ENCODE assay signal across 4 fruit fly cellular contexts in the genomic region with DNA sequence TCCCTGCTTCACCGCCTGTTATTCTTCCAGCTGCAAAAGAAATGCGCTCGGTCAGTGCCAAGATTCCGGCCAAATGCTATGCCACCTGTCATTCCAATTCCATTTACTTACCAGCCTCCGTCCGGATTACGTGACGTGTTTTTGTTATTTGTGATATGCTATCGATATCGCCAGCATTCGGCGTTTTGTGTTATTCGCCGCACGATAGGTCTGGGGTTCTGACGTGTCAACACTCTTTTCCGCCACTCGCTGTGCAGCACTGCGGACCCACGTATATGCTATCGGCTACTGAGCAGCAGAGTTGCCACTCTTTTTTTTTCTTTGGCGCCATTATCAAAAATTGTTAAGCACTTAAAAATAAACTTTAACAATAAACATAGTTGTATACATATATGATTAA.
TF ChIP-seq lines count a peak whose summit lies in the region.

A gene (minus strand): TSS at position 221 of the 400 bp plus-strand sequence.

TF ChIP-seq in whole organism, adult, 20 proteins besides CTCF, POLR2A, EP300 and RAD21 (continued from another document):
- TF ChIP-seq Clk (GFP tag; optimal IDR thresholded peaks at IDR 0.05; lab: Kevin White, UChicago): no peak
- TF ChIP-seq ovo (GFP tag; optimal IDR thresholded peaks at IDR 0.05; lab: Kevin White, UChicago): peak; percentile 67
- peak; percentile 76 for TF ChIP-seq CG14711 (tag; optimal IDR thresholded peaks at IDR 0.05; lab: Kevin White, UChicago)
TF ChIP-seq in whole organism, adult: peak in this region for 12.

TF ChIP-seq in whole organism, embryonic, 481 proteins besides CTCF, POLR2A, EP300 and RAD21 (continued from another document and continues in another):
- TF ChIP-seq H15 (GFP tag; IDR thresholded peaks at IDR 0.05; lab: Robert Waterston, UW) (peak; percentile 13; the same call in 1 of the 3 replicates), Rfx (GFP tag; IDR thresholded peaks at IDR 0.05; lab: Robert Waterston, UW) (peak; percentile 81), lov (optimal IDR thresholded peaks at IDR 0.05; lab: Kevin White, UChicago) (no peak), lov (GFP tag; IDR thresholded peaks at IDR 0.05; lab: Robert Waterston, UW) (0 out of 3 replicates have a peak, but pooled peaks have one; percentile 22), CG10979 (tag; optimal IDR thresholded peaks at IDR 0.05; lab: Kevin White, UChicago) (peak; percentile 14), pita (GFP tag; optimal IDR thresholded peaks at IDR 0.05; lab: Kevin White, UChicago) (no peak), ara (GFP tag; IDR thresholded peaks at IDR 0.05; lab: Robert Waterston, UW) (no peak), Vsx1 (GFP tag; optimal IDR thresholded peaks at IDR 0.05; lab: Kevin White, UChicago) (no peak), Ets65A (GFP tag; lab: Kevin White, UChicago) (peak; percentile 96), chn (GFP tag; optimal IDR thresholded peaks at IDR 0.05; lab: Kevin White, UChicago) (peak; percentile 60), Awh (GFP tag; IDR thresholded peaks at IDR 0.05; lab: Robert Waterston, UW) (no peak), mld (GFP tag; IDR thresholded peaks at IDR 0.05; lab: Robert Waterston, UW; ENCODE audit: partially characterized antibody) (peak; percentile 81), CG1529 (GFP tag; optimal IDR thresholded peaks at IDR 0.05; lab: Kevin White, UChicago) (no peak), bcd (GFP tag; optimal IDR thresholded peaks at IDR 0.05; lab: Kevin White, UChicago) (peak; percentile 44), Mrtf (GFP tag; IDR thresholded peaks at IDR 0.05; lab: Robert Waterston, UW) (peak; percentile 36; the same call in 1 of the 3 replicates), ranshi (GFP tag; IDR thresholded peaks at IDR 0.05; lab: Robert Waterston, UW) (no peak), jing (GFP tag; optimal IDR thresholded peaks at IDR 0.05; lab: Kevin White, UChicago) (no peak), Sin3A (optimal IDR thresholded peaks at IDR 0.05; lab: Kevin White, UChicago) (peak; percentile 22), CG7357 (GFP tag; IDR thresholded peaks at IDR 0.05; lab: Robert Waterston, UW) (no peak), CG10431 (GFP tag; optimal IDR thresholded peaks at IDR 0.05; lab: Kevin White, UChicago) (no peak), al (GFP tag; IDR thresholded peaks at IDR 0.05; lab: Robert Waterston, UW) (0 out of 2 replicates have a peak, but pooled peaks have one; percentile 11), sc (optimal IDR thresholded peaks at IDR 0.05; lab: Kevin White, UChicago) (no peak), sc (GFP tag; optimal IDR thresholded peaks at IDR 0.05; lab: Kevin White, UChicago) (no peak), CG3995 (GFP tag; optimal IDR thresholded peaks at IDR 0.05; lab: Kevin White, UChicago) (peak; percentile 94), lmd (GFP tag; IDR thresholded peaks at IDR 0.05; lab: Robert Waterston, UW) (peak; percentile 11; the same call in 1 of the 2 replicates), abd-A (tag; optimal IDR thresholded peaks at IDR 0.05; lab: Kevin White, UChicago) (no peak), caup (GFP tag; optimal IDR thresholded peaks at IDR 0.05; lab: Kevin White, UChicago; ENCODE audit: severe bottlenecking) (peak; percentile 63), dpn (GFP tag; optimal IDR thresholded peaks at IDR 0.05; lab: Kevin White, UChicago) (peak; percentile 51 to 64), Hr3 (GFP tag; optimal IDR thresholded peaks at IDR 0.05; lab: Kevin White, UChicago) (peak; percentile 26), az2 (GFP tag; optimal IDR thresholded peaks at IDR 0.05; lab: Kevin White, UChicago) (peak; percentile 9), Nf-YA (GFP tag; IDR thresholded peaks at IDR 0.05; lab: Robert Waterston, UW) (no peak), sna (GFP tag; IDR thresholded peaks at IDR 0.05; lab: Robert Waterston, UW; ENCODE audit: partially characterized antibody) (peak; percentile 82), unpg (GFP tag; optimal IDR thresholded peaks at IDR 0.05; lab: Kevin White, UChicago) (peak; percentile 31), cg (GFP tag; optimal IDR thresholded peaks at IDR 0.05; lab: Kevin White, UChicago) (no peak), CG17359 (tag; optimal IDR thresholded peaks at IDR 0.05; lab: Kevin White, UChicago) (peak; percentile 23), CG8478 (optimal IDR thresholded peaks at IDR 0.05; lab: Kevin White, UChicago) (no peak), CG9817 (tag; optimal IDR thresholded peaks at IDR 0.05; lab: Kevin White, UChicago) (peak; percentile 51), Sry-δ (GFP tag; optimal IDR thresholded peaks at IDR 0.05; lab: Kevin White, UChicago) (peak; percentile 87), Antp (GFP tag; optimal IDR thresholded peaks at IDR 0.05; lab: Kevin White, UChicago) (peak; percentile 39), CG10366 (GFP tag; IDR thresholded peaks at IDR 0.05; lab: Robert Waterston, UW) (no peak), CG18764 (GFP tag; optimal IDR thresholded peaks at IDR 0.05; lab: Kevin White, UChicago) (peak; percentile 23)

TF ChIP-seq in whole organism, prepupa, 60 proteins besides CTCF, POLR2A, EP300 and RAD21 (continued from another document):
- TF ChIP-seq CG11902 (GFP tag; optimal IDR thresholded peaks at IDR 0.05; lab: Kevin White, UChicago): no peak
- no peak for TF ChIP-seq dsx (GFP tag; optimal IDR thresholded peaks at IDR 0.05; lab: Kevin White, UChicago; ENCODE audit: poor library complexity, severe bottlenecking)
- peak; percentile 50 for TF ChIP-seq CG31627 (GFP tag; optimal IDR thresholded peaks at IDR 0.05; lab: Kevin White, UChicago)
- peak; percentile 16 for TF ChIP-seq Sox14 (GFP tag; optimal IDR thresholded peaks at IDR 0.05; lab: Kevin White, UChicago)
- no peak for TF ChIP-seq Eip93F (GFP tag; optimal IDR thresholded peaks at IDR 0.05; lab: Kevin White, UChicago)
- TF ChIP-seq Eip75B (GFP tag; optimal IDR thresholded peaks at IDR 0.05; lab: Kevin White, UChicago): no peak
- no peak for TF ChIP-seq CG6792 (GFP tag; optimal IDR thresholded peaks at IDR 0.05; lab: Kevin White, UChicago)
- peak; percentile 37 for TF ChIP-seq Eip78C (GFP tag; lab: Kevin White, UChicago)
- TF ChIP-seq Lpt (GFP tag; optimal IDR thresholded peaks at IDR 0.05; lab: Kevin White, UChicago): no peak
- TF ChIP-seq Sox102F (GFP tag; optimal IDR thresholded peaks at IDR 0.05; lab: Kevin White, UChicago): no peak
- TF ChIP-seq CG3919 (GFP tag; optimal IDR thresholded peaks at IDR 0.05; lab: Kevin White, UChicago): peak; percentile 42
- no peak for TF ChIP-seq CG9139 (GFP tag; optimal IDR thresholded peaks at IDR 0.05; lab: Kevin White, UChicago)
- TF ChIP-seq CG6854 (GFP tag; optimal IDR thresholded peaks at IDR 0.05; lab: Kevin White, UChicago): no peak
- TF ChIP-seq CG11762 (GFP tag; optimal IDR thresholded peaks at IDR 0.05; lab: Kevin White, UChicago; ENCODE audit: insufficient read depth): no peak
- no peak for TF ChIP-seq CG16779 (tag; optimal IDR thresholded peaks at IDR 0.05; lab: Kevin White, UChicago)
- TF ChIP-seq Sox15 (GFP tag; optimal IDR thresholded peaks at IDR 0.05; lab: Kevin White, UChicago): no peak
- TF ChIP-seq spab (GFP tag; optimal IDR thresholded peaks at IDR 0.05; lab: Kevin White, UChicago): no peak
- peak; percentile 73 for TF ChIP-seq vri (GFP tag; optimal IDR thresholded peaks at IDR 0.05; lab: Kevin White, UChicago)
- no peak for TF ChIP-seq Hr38 (GFP tag; optimal IDR thresholded peaks at IDR 0.05; lab: Kevin White, UChicago)
- no peak for TF ChIP-seq Hr4 (GFP tag; optimal IDR thresholded peaks at IDR 0.05; lab: Kevin White, UChicago)
- TF ChIP-seq net (GFP tag; optimal IDR thresholded peaks at IDR 0.05; lab: Kevin White, UChicago): no peak
- TF ChIP-seq Hr39 (GFP tag; optimal IDR thresholded peaks at IDR 0.05; lab: Kevin White, UChicago): peak; percentile 29
- peak; percentile 9 for TF ChIP-seq OdsH (GFP tag; optimal IDR thresholded peaks at IDR 0.05; lab: Kevin White, UChicago)
- no peak for TF ChIP-seq CG15336 (GFP tag; IDR thresholded peaks at IDR 0.05; lab: Robert Waterston, UW)
- peak; percentile 6 for TF ChIP-seq CG3032 (tag; optimal IDR thresholded peaks at IDR 0.05; lab: Kevin White, UChicago)
- TF ChIP-seq acj6 (GFP tag; optimal IDR thresholded peaks at IDR 0.05; lab: Kevin White, UChicago): no peak
- TF ChIP-seq fd59A (GFP tag; optimal IDR thresholded peaks at IDR 0.05; lab: Kevin White, UChicago): no peak
- TF ChIP-seq CG8319 (GFP tag; optimal IDR thresholded peaks at IDR 0.05; lab: Kevin White, UChicago): no peak
- no peak for TF ChIP-seq Blimp-1 (GFP tag; optimal IDR thresholded peaks at IDR 0.05; lab: Kevin White, UChicago)
- no peak for TF ChIP-seq Ets96B (tag; optimal IDR thresholded peaks at IDR 0.05; lab: Kevin White, UChicago)
- no peak for TF ChIP-seq CG8119 (GFP tag; IDR thresholded peaks at IDR 0.05; lab: Robert Waterston, UW)
- TF ChIP-seq Met (GFP tag; optimal IDR thresholded peaks at IDR 0.05; lab: Kevin White, UChicago): peak; percentile 14
- peak; percentile 49 for TF ChIP-seq cyc (GFP tag; optimal IDR thresholded peaks at IDR 0.05; lab: Kevin White, UChicago)
- TF ChIP-seq CG6163 (GFP tag; IDR thresholded peaks at IDR 0.05; lab: Robert Waterston, UW): no peak
- peak; percentile 27 for TF ChIP-seq CG10631 (GFP tag; optimal IDR thresholded peaks at IDR 0.05; lab: Kevin White, UChicago)
- no peak for TF ChIP-seq CG10669 (GFP tag; optimal IDR thresholded peaks at IDR 0.05; lab: Kevin White, UChicago)
- no peak for TF ChIP-seq CG8632 (GFP tag; optimal IDR thresholded peaks at IDR 0.05; lab: Kevin White, UChicago)
- TF ChIP-seq achi (GFP tag; optimal IDR thresholded peaks at IDR 0.05; lab: Kevin White, UChicago): peak; percentile 96
- TF ChIP-seq eg (GFP tag; IDR thresholded peaks at IDR 0.05; lab: Robert Waterston, UW): no peak
- TF ChIP-seq Ets21C (GFP tag; optimal IDR thresholded peaks at IDR 0.05; lab: Kevin White, UChicago): peak; percentile 1
TF ChIP-seq in whole organism, prepupa: peak in this region for 19.

TF ChIP-seq in whole organism, wandering third instar larva, 38 proteins besides CTCF, POLR2A, EP300 and RAD21 (continued from another document):
- peak in 1 of 2 experiments; percentile 69 for TF ChIP-seq foxo (GFP tag; optimal IDR thresholded peaks at IDR 0.05; lab: Kevin White, UChicago)
- peak; percentile 25 for TF ChIP-seq CG32264 (GFP tag; optimal IDR thresholded peaks at IDR 0.05; lab: Kevin White, UChicago)
- no peak for TF ChIP-seq Hr78 (GFP tag; optimal IDR thresholded peaks at IDR 0.05; lab: Kevin White, UChicago)
- peak; percentile 91 for TF ChIP-seq Hr83 (GFP tag; optimal IDR thresholded peaks at IDR 0.05; lab: Kevin White, UChicago; ENCODE audit: poor library complexity, severe bottlenecking)
- TF ChIP-seq Abd-B (GFP tag; optimal IDR thresholded peaks at IDR 0.05; lab: Kevin White, UChicago): no peak
- no peak for TF ChIP-seq sage (GFP tag; optimal IDR thresholded peaks at IDR 0.05; lab: Kevin White, UChicago)
- peak; percentile 41 for TF ChIP-seq ey (GFP tag; optimal IDR thresholded peaks at IDR 0.05; lab: Kevin White, UChicago)
- peak; percentile 34 for TF ChIP-seq OdsH (GFP tag; optimal IDR thresholded peaks at IDR 0.05; lab: Kevin White, UChicago)
